Fruit fly (Drosophila melanogaster) whole organism, embryonic: ENCODE results near the gene Apoltp.

ENCODE experiments used
- Atf6 ChIP-seq: fragments of 200-800 bp; sonication (Bioruptor generic); IDR thresholded peaks from 2 replicates; pipeline ENCODE4 v1.3.6; 2022; ENCODE audit warnings: missing biosample characterization, missing genetic modification characterization
- C15 ChIP-seq: fragments of 200-800 bp; sonication (Bioruptor generic); IDR thresholded peaks from 3 replicates; pipeline ENCODE4 v1.3.6; 2022; ENCODE audit warnings: missing biosample characterization, missing genetic modification characterization
- CG10274 ChIP-seq: fragments of 200-800 bp; sonication (Bioruptor generic); optimal IDR thresholded peaks from 3 replicates; lab custom pipeline; 2017; ENCODE audit warnings: missing biosample characterization, mild to moderate bottlenecking, missing genetic modification characterization
- CG10431 ChIP-seq: fragments of 200-800 bp; sonication (Bioruptor generic); optimal IDR thresholded peaks from 3 replicates; lab custom pipeline; 2018; ENCODE audit warnings: missing biosample characterization, mild to moderate bottlenecking, missing genetic modification characterization
- CG11398 ChIP-seq: fragments of 200-800 bp; sonication (Bioruptor generic); optimal IDR thresholded peaks from 2 replicates; lab custom pipeline; 2016; ENCODE audit warnings: missing biosample characterization, missing genetic modification characterization
- CG11456 ChIP-seq: fragments of 200-800 bp; sonication (Bioruptor generic); IDR thresholded peaks from 3 replicates; pipeline ENCODE4 v1.3.6; 2022; ENCODE audit warnings: missing biosample characterization, missing genetic modification characterization
- CG11696 ChIP-seq: fragments of 200-800 bp; sonication (Bioruptor generic); IDR thresholded peaks from 2 replicates; pipeline ENCODE4 v1.3.6; 2022; ENCODE audit warnings: missing biosample characterization, missing genetic modification characterization
- CG12219 ChIP-seq: fragments of 200-800 bp; sonication (Bioruptor generic); optimal IDR thresholded peaks from 3 replicates; lab custom pipeline; 2018; ENCODE audit warnings: missing biosample characterization, mild to moderate bottlenecking, missing genetic modification characterization
- CG13624 ChIP-seq: fragments of 200-800 bp; sonication (Bioruptor generic); optimal IDR thresholded peaks from 2 replicates; lab custom pipeline; 2016; ENCODE audit warnings: missing biosample characterization, missing genetic modification characterization
- CG13894 ChIP-seq: fragments of 200-800 bp; sonication (Bioruptor generic); optimal IDR thresholded peaks from 3 replicates; lab custom pipeline; 2018; ENCODE audit warnings: missing biosample characterization, mild to moderate bottlenecking, missing genetic modification characterization, moderate library complexity
- CG15269 ChIP-seq: fragments of 200-800 bp; sonication (Bioruptor generic); optimal IDR thresholded peaks from 2 replicates; lab custom pipeline; 2018; ENCODE audit warnings: missing biosample characterization, mild to moderate bottlenecking, missing genetic modification characterization, moderate library complexity
- CG1529 ChIP-seq: fragments of 200-800 bp; sonication (Bioruptor generic); optimal IDR thresholded peaks from 3 replicates; lab custom pipeline; 2018; ENCODE audit warnings: missing biosample characterization, missing genetic modification characterization
- CG16813 ChIP-seq: fragments of 200-800 bp; sonication (Bioruptor generic); IDR thresholded peaks from 3 replicates; pipeline ENCODE4 v1.3.6; 2022; ENCODE audit warnings: missing biosample characterization, missing genetic modification characterization; ENCODE audit not compliant: partially characterized antibody
- CG17612 ChIP-seq: fragments of 200-800 bp; sonication (Bioruptor generic); IDR thresholded peaks from 2 replicates; pipeline ENCODE4 v1.3.6; 2022; ENCODE audit warnings: missing biosample characterization, missing genetic modification characterization
- CG2120 ChIP-seq: fragments of 200-800 bp; sonication (Bioruptor generic); optimal IDR thresholded peaks from 3 replicates; lab custom pipeline; 2016; ENCODE audit warnings: missing biosample characterization, missing genetic modification characterization
- CG31365 ChIP-seq: fragments of 200-800 bp; sonication (Bioruptor generic); optimal IDR thresholded peaks from 2 replicates; lab custom pipeline; 2018; ENCODE audit warnings: missing biosample characterization, mild to moderate bottlenecking, missing genetic modification characterization
- CG3281 ChIP-seq: fragments of 200-800 bp; sonication (Bioruptor generic); optimal IDR thresholded peaks from 3 replicates; lab custom pipeline; 2017; ENCODE audit warnings: missing biosample characterization, mild to moderate bottlenecking, missing genetic modification characterization
- CG34224 ChIP-seq: fragments of 200-800 bp; sonication (Bioruptor generic); IDR thresholded peaks from 3 replicates; pipeline ENCODE4 v1.3.6; 2022; ENCODE audit warnings: missing biosample characterization, missing genetic modification characterization; ENCODE audit not compliant: partially characterized antibody
- CG5180 ChIP-seq: fragments of 200-800 bp; sonication (Bioruptor generic); optimal IDR thresholded peaks from 3 replicates; lab custom pipeline; 2017; ENCODE audit warnings: missing biosample characterization, missing genetic modification characterization, mild to moderate bottlenecking, moderate library complexity, missing genetic modification reagents
- CG7987 ChIP-seq: fragments of 200-800 bp; sonication (Bioruptor generic); optimal IDR thresholded peaks from 2 replicates; lab custom pipeline; 2018; ENCODE audit warnings: missing biosample characterization, mild to moderate bottlenecking, missing genetic modification characterization, moderate library complexity
- CHES-1-like ChIP-seq: fragments of 200-800 bp; sonication (Bioruptor generic); optimal IDR thresholded peaks from 2 replicates; lab custom pipeline; 2016; ENCODE audit warnings: missing biosample characterization, missing genetic modification characterization
- E2f2 ChIP-seq: fragments of 200-800 bp; sonication (Bioruptor generic); IDR thresholded peaks from 2 replicates; pipeline ENCODE4 v1.3.6; 2022; ENCODE audit warnings: missing biosample characterization, missing genetic modification characterization
- Ets65A ChIP-seq: fragments of 200-800 bp; sonication (Bioruptor generic); peaks from one replicate; lab custom pipeline; 2016; ENCODE audit warnings: missing biosample characterization, missing genetic modification characterization
- H15 ChIP-seq: fragments of 200-800 bp; sonication (Bioruptor generic); IDR thresholded peaks from 3 replicates; pipeline ENCODE4 v1.3.6; 2022; ENCODE audit warnings: missing biosample characterization, missing genetic modification characterization
- HHEX ChIP-seq: fragments of 200-800 bp; sonication (Bioruptor generic); optimal IDR thresholded peaks from 3 replicates; lab custom pipeline; 2017; ENCODE audit warnings: missing biosample characterization, mild to moderate bottlenecking, missing genetic modification characterization, missing genetic modification reagents
- HmgD ChIP-seq: fragments of 200-800 bp; sonication (Bioruptor generic); optimal IDR thresholded peaks from 3 replicates; lab custom pipeline; 2016; ENCODE audit warnings: missing biosample characterization, missing genetic modification characterization
- MBD-R2 ChIP-seq: fragments of 200-800 bp; sonication (Bioruptor generic); IDR thresholded peaks from 2 replicates; pipeline ENCODE4 v1.3.6; 2022; ENCODE audit warnings: missing biosample characterization, missing genetic modification characterization
- Max ChIP-seq: fragments of 200-800 bp; sonication (Bioruptor generic); optimal IDR thresholded peaks from 2 replicates; lab custom pipeline; 2016; ENCODE audit warnings: missing biosample characterization, mild to moderate bottlenecking, missing genetic modification characterization
- Neu2 ChIP-seq: fragments of 200-800 bp; sonication (Bioruptor generic); optimal IDR thresholded peaks from 3 replicates; lab custom pipeline; 2016; ENCODE audit warnings: missing biosample characterization, missing genetic modification characterization, borderline replicate concordance
- Nf-YB ChIP-seq: fragments of 200-800 bp; sonication (Bioruptor generic); optimal IDR thresholded peaks from 3 replicates; lab custom pipeline; 2019; ENCODE audit warnings: missing biosample characterization, mild to moderate bottlenecking, missing genetic modification characterization, moderate library complexity
- Poxn ChIP-seq: fragments of 200-800 bp; sonication (Bioruptor generic); IDR thresholded peaks from 2 replicates; pipeline ENCODE4 v1.3.6; 2022; ENCODE audit warnings: missing biosample characterization, missing genetic modification characterization
- bsh ChIP-seq, 2 experiments: fragments of 200-800 bp; sonication (Bioruptor generic); optimal IDR thresholded peaks; 2 replicates each; lab custom pipeline; 2017 to 2018; ENCODE audit warnings: mild to moderate bottlenecking in 2 of 2, missing biosample characterization in 2 of 2, missing genetic modification characterization in 2 of 2, moderate library complexity in 1 of 2
- cg ChIP-seq: fragments of 200-800 bp; sonication (Bioruptor generic); optimal IDR thresholded peaks from 3 replicates; lab custom pipeline; 2019; ENCODE audit warnings: missing biosample characterization, mild to moderate bottlenecking, missing genetic modification characterization, moderate library complexity
- dimm ChIP-seq: fragments of 200-800 bp; sonication (Bioruptor generic); IDR thresholded peaks from 2 replicates; pipeline ENCODE4 v1.3.6; 2022; ENCODE audit warnings: missing biosample characterization, missing genetic modification characterization
- esg ChIP-seq: fragments of 200-800 bp; sonication (Bioruptor generic); conservative IDR thresholded peaks from 2 replicates; pipeline ENCODE4 v1.3.6; 2022; ENCODE audit warnings: missing biosample characterization, missing genetic modification characterization
- fd102C ChIP-seq: fragments of 200-800 bp; sonication (Bioruptor generic); optimal IDR thresholded peaks from 2 replicates; lab custom pipeline; 2018; ENCODE audit warnings: missing biosample characterization, mild to moderate bottlenecking, missing genetic modification characterization, moderate library complexity
- gce ChIP-seq: fragments of 200-800 bp; sonication (Bioruptor generic); IDR thresholded peaks from 3 replicates; pipeline ENCODE4 v1.3.6; 2022; ENCODE audit warnings: missing biosample characterization, missing genetic modification characterization
- gcm ChIP-seq: fragments of 200-800 bp; sonication (Bioruptor generic); optimal IDR thresholded peaks from 2 replicates; lab custom pipeline; 2019; ENCODE audit warnings: missing biosample characterization, mild to moderate bottlenecking, missing genetic modification characterization, moderate library complexity
- gro ChIP-seq: fragments of 200-800 bp; sonication (Bioruptor generic); optimal IDR thresholded peaks from 2 replicates; lab custom pipeline; 2016; ENCODE audit warnings: missing biosample characterization, missing genetic modification characterization
- her ChIP-seq: fragments of 200-800 bp; sonication (Bioruptor generic); optimal IDR thresholded peaks from 2 replicates; lab custom pipeline; 2016; ENCODE audit warnings: missing biosample characterization, missing genetic modification characterization
- ind ChIP-seq: fragments of 200-800 bp; sonication (Bioruptor generic); optimal IDR thresholded peaks from 3 replicates; lab custom pipeline; 2016; ENCODE audit warnings: missing biosample characterization, missing genetic modification characterization
- jing ChIP-seq: fragments of 200-800 bp; sonication (Bioruptor generic); optimal IDR thresholded peaks from 2 replicates; lab custom pipeline; 2018; ENCODE audit warnings: missing biosample characterization, mild to moderate bottlenecking, missing genetic modification characterization
- kah ChIP-seq: fragments of 200-800 bp; sonication (Bioruptor generic); optimal IDR thresholded peaks from 2 replicates; lab custom pipeline; 2018; ENCODE audit warnings: missing biosample characterization, mild to moderate bottlenecking, missing genetic modification characterization
- mam ChIP-seq: fragments of 200-800 bp; sonication (Bioruptor generic); optimal IDR thresholded peaks from 3 replicates; lab custom pipeline; 2016; ENCODE audit warnings: missing biosample characterization, missing genetic modification characterization
- pnt ChIP-seq: fragments of 200-800 bp; sonication (Bioruptor generic); optimal IDR thresholded peaks from 3 replicates; lab custom pipeline; 2016; ENCODE audit warnings: missing biosample characterization, missing genetic modification characterization
- ranshi ChIP-seq: fragments of 200-800 bp; sonication (Bioruptor generic); IDR thresholded peaks from 2 replicates; pipeline ENCODE4 v1.3.6; 2022; ENCODE audit warnings: missing biosample characterization, missing genetic modification characterization
- rib ChIP-seq: fragments of 200-800 bp; sonication (Bioruptor generic); IDR thresholded peaks from 2 replicates; pipeline ENCODE4 v1.3.6; 2022; ENCODE audit warnings: missing biosample characterization, missing genetic modification characterization
- salm ChIP-seq: fragments of 200-800 bp; sonication (Bioruptor generic); optimal IDR thresholded peaks from 2 replicates; lab custom pipeline; 2018; ENCODE audit warnings: missing biosample characterization, mild to moderate bottlenecking, missing genetic modification characterization
- scrt ChIP-seq: fragments of 200-800 bp; sonication (Bioruptor generic); optimal IDR thresholded peaks from 2 replicates; lab custom pipeline; 2018; ENCODE audit warnings: missing biosample characterization, mild to moderate bottlenecking, missing genetic modification characterization, moderate library complexity
- so ChIP-seq: fragments of 200-800 bp; sonication (Bioruptor generic); IDR thresholded peaks from 3 replicates; pipeline ENCODE4 v1.3.6; 2022; ENCODE audit warnings: missing biosample characterization, missing genetic modification characterization
- tgo ChIP-seq: fragments of 200-800 bp; sonication (Bioruptor generic); IDR thresholded peaks from 3 replicates; pipeline ENCODE4 v1.3.6; 2022; ENCODE audit warnings: missing biosample characterization, missing genetic modification characterization
- vfl ChIP-seq: fragments of 200-800 bp; sonication (Bioruptor generic); optimal IDR thresholded peaks from 2 replicates; lab custom pipeline; 2016; ENCODE audit warnings: missing biosample characterization, missing genetic modification characterization

Gene Apoltp

DNA sequence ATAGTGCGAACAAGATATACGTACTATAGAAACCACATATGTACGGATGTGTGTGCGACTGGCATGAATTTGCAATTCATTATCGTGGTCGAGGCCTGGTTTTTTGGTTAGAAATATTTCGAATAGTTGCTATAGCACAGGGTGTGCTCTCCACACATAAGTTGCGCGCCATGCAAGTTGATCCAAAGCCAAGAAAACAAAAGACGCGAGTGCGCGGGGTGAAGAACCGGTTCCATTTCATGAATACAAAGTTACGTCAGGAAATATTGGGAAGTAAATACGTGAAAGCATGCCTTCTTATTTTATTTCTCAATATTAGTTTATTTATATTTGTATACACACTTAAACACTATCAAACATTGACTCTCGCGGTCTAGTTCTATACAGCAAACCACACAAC is 20.1 kb upstream of the Apoltp start:
- TF ChIP-seq esg (GFP tag; lab: Robert Waterston, UW), result no peak
- no peak for TF ChIP-seq CG10431
- TF ChIP-seq CG34224 (GFP tag; lab: Robert Waterston, UW), result no peak
- TF ChIP-seq so (GFP tag; lab: Robert Waterston, UW), result no peak
- peak; percentile 3 for TF ChIP-seq salm (tag; lab: Kevin White, UChicago)
- TF ChIP-seq scrt (GFP tag; lab: Kevin White, UChicago), result no peak
- TF ChIP-seq C15 (GFP tag; lab: Robert Waterston, UW), result no peak
- TF ChIP-seq CG16813 (GFP tag; lab: Robert Waterston, UW), result no peak
- no peak for TF ChIP-seq CG12219
- TF ChIP-seq E2f2, result peak; percentile 17; the same call in 1 of the 2 replicates
- no peak for TF ChIP-seq ind (GFP tag; lab: Kevin White, UChicago)
- TF ChIP-seq vfl (GFP tag; lab: Kevin White, UChicago), result no peak
- TF ChIP-seq CG11398, result no peak
- TF ChIP-seq cg (GFP tag; lab: Kevin White, UChicago), result no peak
- TF ChIP-seq CG5180 (GFP tag; lab: Kevin White, UChicago), result peak; percentile 17
- peak; percentile 9 for TF ChIP-seq CG2120 (GFP tag; lab: Kevin White, UChicago)
- no peak for TF ChIP-seq CHES-1-like (GFP tag; lab: Kevin White, UChicago)
- TF ChIP-seq Neu2 (GFP tag; lab: Kevin White, UChicago), result no peak
- no peak for TF ChIP-seq Ets65A (GFP tag; lab: Kevin White, UChicago)
- 0 out of 2 replicates have a peak, but pooled peaks have one; percentile 38 for TF ChIP-seq ranshi (GFP tag; lab: Robert Waterston, UW)
- TF ChIP-seq pnt, result no peak
- TF ChIP-seq gcm (GFP tag; lab: Kevin White, UChicago), result peak; percentile 17
- 0 out of 2 replicates have a peak, but pooled peaks have one; percentile 22 for TF ChIP-seq Atf6 (GFP tag; lab: Robert Waterston, UW)
- peak; percentile 3 for TF ChIP-seq kah
- TF ChIP-seq mam (GFP tag; lab: Kevin White, UChicago), result peak; percentile 22
- no peak for TF ChIP-seq her (GFP tag; lab: Kevin White, UChicago)
- TF ChIP-seq bsh (GFP tag; optimal IDR thresholded peaks at IDR 0.05; lab: Kevin White, UChicago), result peak in 1 of 2 experiments; percentile 64
- no peak for TF ChIP-seq CG31365 (tag; lab: Kevin White, UChicago)
- TF ChIP-seq CG11456 (GFP tag; lab: Robert Waterston, UW), result 0 out of 3 replicates have a peak, but pooled peaks have one; percentile 6
- no peak for TF ChIP-seq Nf-YB (GFP tag; lab: Kevin White, UChicago)
- TF ChIP-seq gro (GFP tag; lab: Kevin White, UChicago), result no peak
- TF ChIP-seq tgo (GFP tag; lab: Robert Waterston, UW), result no peak
- no peak for TF ChIP-seq Poxn
- TF ChIP-seq jing (GFP tag; lab: Kevin White, UChicago), result no peak
- TF ChIP-seq CG13894, result peak; percentile 56
- TF ChIP-seq HmgD, result no peak
- no peak for TF ChIP-seq CG7987 (GFP tag; lab: Kevin White, UChicago)
- no peak for TF ChIP-seq rib (GFP tag; lab: Robert Waterston, UW)
- no peak for TF ChIP-seq CG1529
- no peak for TF ChIP-seq dimm (GFP tag; lab: Robert Waterston, UW)
- peak; percentile 30 for TF ChIP-seq CG15269 (tag; lab: Kevin White, UChicago)
- TF ChIP-seq MBD-R2 (GFP tag; lab: Robert Waterston, UW), result no peak; the same call in 1 of the 2 replicates
- TF ChIP-seq CG10274 (GFP tag; lab: Kevin White, UChicago), result no peak
- TF ChIP-seq CG17612 (GFP tag; lab: Robert Waterston, UW), result no peak
- TF ChIP-seq CG13624 (GFP tag; lab: Kevin White, UChicago), result no peak
- peak; percentile 7; the same call in 1 of the 2 replicates for TF ChIP-seq CG11696 (GFP tag; lab: Robert Waterston, UW)
- no peak for TF ChIP-seq H15 (GFP tag; lab: Robert Waterston, UW)
- TF ChIP-seq CG3281 (GFP tag; lab: Kevin White, UChicago), result no peak
- no peak for TF ChIP-seq fd102C (GFP tag; lab: Kevin White, UChicago)
- TF ChIP-seq HHEX (GFP tag; lab: Kevin White, UChicago), result no peak
- no peak for TF ChIP-seq gce (GFP tag; lab: Robert Waterston, UW)
- peak; percentile 18 for TF ChIP-seq Max (GFP tag; lab: Kevin White, UChicago)
